Fruit fly (Drosophila melanogaster): Measurements from ENCODE around the gene CG8043.
A peak's percentile ranks its signal among the peaks of the same experiment; 100 is the strongest.

Gene CG8043

dm6 chr3R:8711890-8712449 lies 35.3 kb downstream of the CG8043 start (continued):
- TF ChIP-seq CG18011 (GFP tag; optimal IDR thresholded peaks at IDR 0.05) (no peak), Sox100B (GFP tag; optimal IDR thresholded peaks at IDR 0.05) (peak; percentile 17), Side (GFP tag; optimal IDR thresholded peaks at IDR 0.05) (no peak), HLH3B (GFP tag; IDR thresholded peaks at IDR 0.05) (no peak), otp (GFP tag; IDR thresholded peaks at IDR 0.05) (no peak), CG8478 (optimal IDR thresholded peaks at IDR 0.05) (no peak), pb (GFP tag; optimal IDR thresholded peaks at IDR 0.05) (no peak), insv (GFP tag; optimal IDR thresholded peaks at IDR 0.05) (no peak), CG10366 (GFP tag; IDR thresholded peaks at IDR 0.05) (no peak), CG6683 (GFP tag; optimal IDR thresholded peaks at IDR 0.05) (no peak), ham (GFP tag; IDR thresholded peaks at IDR 0.05) (no peak), dimm (GFP tag; IDR thresholded peaks at IDR 0.05) (no peak), ab (GFP tag; optimal IDR thresholded peaks at IDR 0.05) (no peak), PHDP (tag; optimal IDR thresholded peaks at IDR 0.05) (peak; percentile 3), CG14710 (tag; optimal IDR thresholded peaks at IDR 0.05) (no peak), so (GFP tag; IDR thresholded peaks at IDR 0.05) (0 out of 3 replicates have a peak, but pooled peaks have one; percentile 45), Gsc (GFP tag; IDR thresholded peaks at IDR 0.05) (no peak), az2 (GFP tag; optimal IDR thresholded peaks at IDR 0.05) (no peak), ERR (GFP tag; optimal IDR thresholded peaks at IDR 0.05) (no peak), ewg (GFP tag; optimal IDR thresholded peaks at IDR 0.05) (no peak), Antp (GFP tag; optimal IDR thresholded peaks at IDR 0.05) (no peak), ATbp (GFP tag; optimal IDR thresholded peaks at IDR 0.05) (peak; percentile 34), bab2 (GFP tag; optimal IDR thresholded peaks at IDR 0.05) (no peak), CG3163 (GFP tag; optimal IDR thresholded peaks at IDR 0.05) (peak; percentile 1), NK7.1 (GFP tag; optimal IDR thresholded peaks at IDR 0.05) (no peak), unpg (GFP tag; optimal IDR thresholded peaks at IDR 0.05) (peak; percentile 37), CG9932 (GFP tag; IDR thresholded peaks at IDR 0.05) (no peak), Doc2 (GFP tag; IDR thresholded peaks at IDR 0.05) (no peak), Camta (GFP tag; optimal IDR thresholded peaks at IDR 0.05) (no peak), ci (GFP tag; IDR thresholded peaks at IDR 0.05) (peak; percentile 35; the same call in 2 of the 3 replicates), CG12744 (GFP tag; optimal IDR thresholded peaks at IDR 0.05) (no peak), slou (GFP tag; optimal IDR thresholded peaks at IDR 0.05) (no peak), CG12155 (GFP tag; optimal IDR thresholded peaks at IDR 0.05) (no peak), ap (GFP tag; IDR thresholded peaks at IDR 0.05) (no peak), grau (tag; optimal IDR thresholded peaks at IDR 0.05) (no peak), Blimp-1 (GFP tag; optimal IDR thresholded peaks at IDR 0.05) (peak; percentile 20), dan (GFP tag; IDR thresholded peaks at IDR 0.05) (no peak), CG11456 (GFP tag; IDR thresholded peaks at IDR 0.05) (no peak), CG10147 (GFP tag; optimal IDR thresholded peaks at IDR 0.05) (no peak), Bdp1 (GFP tag; optimal IDR thresholded peaks at IDR 0.05) (no peak), CG18764 (GFP tag; optimal IDR thresholded peaks at IDR 0.05) (no peak), CG7271 (tag; optimal IDR thresholded peaks at IDR 0.05) (no peak), CG2678 (tag; optimal IDR thresholded peaks at IDR 0.05) (peak; percentile 37), psq (GFP tag; optimal IDR thresholded peaks at IDR 0.05) (no peak), Hand (GFP tag; optimal IDR thresholded peaks at IDR 0.05) (no peak), CG3065 (GFP tag; optimal IDR thresholded peaks at IDR 0.05) (no peak), CG15514 (GFP tag; optimal IDR thresholded peaks at IDR 0.05) (no peak), CG1602 (GFP tag; optimal IDR thresholded peaks at IDR 0.05) (no peak), CoRest (tag; optimal IDR thresholded peaks at IDR 0.05) (no peak), pho (GFP tag; optimal IDR thresholded peaks at IDR 0.05) (no peak), CG1233 (GFP tag; optimal IDR thresholded peaks at IDR 0.05) (no peak), CG17612 (GFP tag; IDR thresholded peaks at IDR 0.05) (no peak)
